Worm (Caenorhabditis elegans): ENCODE measurements around the gene Y57G11B.3.

DNA sequence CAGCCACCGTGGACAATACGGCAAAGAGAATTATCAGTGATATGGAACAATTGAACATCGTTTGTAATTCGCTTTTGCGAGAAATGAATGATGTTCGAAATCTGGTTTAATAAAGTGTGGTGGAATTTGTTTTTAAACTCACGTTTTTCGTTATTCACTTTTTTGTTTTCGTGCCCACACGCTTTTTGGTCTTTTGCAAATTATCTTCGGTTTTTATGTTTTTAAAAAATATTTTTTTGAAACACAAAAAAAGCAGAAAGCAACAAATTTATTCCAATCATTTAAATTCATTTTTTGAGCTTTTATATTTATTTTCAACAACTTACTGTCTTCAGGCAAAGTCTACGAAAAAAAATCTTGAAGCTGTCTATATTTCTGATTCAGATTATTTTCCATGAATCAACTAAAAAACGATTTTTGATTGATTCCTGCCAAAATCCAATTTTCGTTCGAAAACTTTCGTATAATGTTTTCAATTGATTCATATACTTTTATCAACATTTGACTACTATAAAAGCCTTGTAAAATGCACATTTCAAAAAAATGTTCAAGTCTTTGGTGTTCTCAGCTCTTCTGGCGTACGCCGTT, at the start of gene Y57G11B.3, which contains the start of gene Y57G11B.5:
- TF ChIP-seq php-3 (GFP tag; IDR thresholded peaks at IDR 0.05) (no peak), set-16 (GFP tag; IDR thresholded peaks at IDR 0.05) (no peak), F49E8.2 (tag; optimal IDR thresholded peaks at IDR 0.05; ENCODE audit: borderline replicate concordance) (no peak), nhr-10 (tag; optimal IDR thresholded peaks at IDR 0.05) (no peak), unc-62 (GFP tag; optimal IDR thresholded peaks at IDR 0.05 in 1 of 2) (no peak), unc-62 (tag; optimal IDR thresholded peaks at IDR 0.05) (no peak), daf-19 (GFP tag; conservative IDR thresholded peaks at IDR 0.05) (no peak), nhr-77 (tag; optimal IDR thresholded peaks at IDR 0.05) (no peak), hlh-30 (tag; optimal IDR thresholded peaks at IDR 0.05; ENCODE audit: insufficient read depth) (no peak), zag-1 (tag; optimal IDR thresholded peaks at IDR 0.05) (no peak), lin-39 (tag; optimal IDR thresholded peaks at IDR 0.05) (no peak), ama-1 (optimal IDR thresholded peaks at IDR 0.05) (no peak)

Data from whole organism, L4 larva.